Worm (Caenorhabditis elegans) whole organism, mixed stage, embryonic: ENCODE measurements around the gene nep-10.

Source experiments
- bed-3 ChIP-seq: fragments of 200-800 bp; sonication (Bioruptor generic); optimal IDR thresholded peaks from 3 replicates; lab custom pipeline; 2018; ENCODE audit warnings: mild to moderate bottlenecking, missing genetic modification characterization, moderate library complexity, missing compliant biosample characterization
- blmp-1 ChIP-seq: fragments of 150-350 bp; optimal IDR thresholded peaks from 2 replicates; lab custom pipeline; 2014; ENCODE audit warnings: missing biosample characterization, missing genetic modification characterization
- ceh-39 ChIP-seq: fragments of 150-350 bp; optimal IDR thresholded peaks from 2 replicates; lab custom pipeline; 2014; ENCODE audit warnings: missing biosample characterization, missing genetic modification characterization
- ceh-43 ChIP-seq: fragments of 200-800 bp; sonication (Bioruptor generic); optimal IDR thresholded peaks from 2 replicates; lab custom pipeline; 2018; ENCODE audit warnings: mild to moderate bottlenecking, missing genetic modification characterization, moderate library complexity, missing compliant biosample characterization
- ceh-83 ChIP-seq: fragments of 200-800 bp; sonication (Bioruptor generic); optimal IDR thresholded peaks from 2 replicates; lab custom pipeline; 2018; ENCODE audit warnings: mild to moderate bottlenecking, missing genetic modification characterization, missing compliant biosample characterization
- cnd-1 ChIP-seq: fragments of 200-800 bp; sonication (Bioruptor generic); optimal IDR thresholded peaks from 2 replicates; lab custom pipeline; 2018; ENCODE audit warnings: mild to moderate bottlenecking, missing genetic modification characterization, missing compliant biosample characterization
- drap-1 ChIP-seq: fragments of 200-800 bp; sonication (Bioruptor generic); optimal IDR thresholded peaks from 3 replicates; lab custom pipeline; 2018; ENCODE audit warnings: mild to moderate bottlenecking, missing genetic modification characterization, missing compliant biosample characterization
- elt-1 ChIP-seq: sonication (generic microtip); optimal IDR thresholded peaks from 2 replicates; lab custom pipeline; 2017; ENCODE audit warnings: missing genetic modification characterization, mild to moderate bottlenecking, missing compliant biosample characterization, antibody characterized with exemption, moderate library complexity, borderline replicate concordance; ENCODE audit not compliant: insufficient read depth
- elt-3 ChIP-seq: fragments of 150-350 bp; optimal IDR thresholded peaks from 2 replicates; lab custom pipeline; 2014; ENCODE audit warnings: missing biosample characterization, missing genetic modification characterization
- flh-1 ChIP-seq: fragments of 200-800 bp; sonication (Bioruptor generic); optimal IDR thresholded peaks from 2 replicates; lab custom pipeline; 2018; ENCODE audit warnings: mild to moderate bottlenecking, missing genetic modification characterization, moderate library complexity, missing compliant biosample characterization
- ham-2 ChIP-seq: fragments of 200-800 bp; sonication (Bioruptor generic); optimal IDR thresholded peaks from 2 replicates; lab custom pipeline; 2018; ENCODE audit warnings: mild to moderate bottlenecking, missing genetic modification characterization, missing compliant biosample characterization
- hlh-1 ChIP-seq: fragments of 150-350 bp; optimal IDR thresholded peaks from 2 replicates; lab custom pipeline; 2014; ENCODE audit warnings: missing biosample characterization, missing genetic modification reagents, missing genetic modification characterization
- lin-13 ChIP-seq: fragments of 150-350 bp; optimal IDR thresholded peaks from 2 replicates; lab custom pipeline; 2014; ENCODE audit warnings: missing biosample characterization, missing genetic modification characterization
- lin-32 ChIP-seq: fragments of 200-800 bp; sonication (Bioruptor generic); optimal IDR thresholded peaks from 2 replicates; lab custom pipeline; 2018; ENCODE audit warnings: mild to moderate bottlenecking, missing genetic modification characterization, missing compliant biosample characterization
- lsy-2 ChIP-seq: fragments of 150-350 bp; optimal IDR thresholded peaks from 2 replicates; lab custom pipeline; 2014; ENCODE audit warnings: missing biosample characterization, missing genetic modification characterization
- nhr-12 ChIP-seq: fragments of 150-350 bp; optimal IDR thresholded peaks from 2 replicates; lab custom pipeline; 2014; ENCODE audit warnings: missing biosample characterization, missing genetic modification characterization
- nhr-2 ChIP-seq: fragments of 150-350 bp; optimal IDR thresholded peaks from 2 replicates; lab custom pipeline; 2014; ENCODE audit warnings: missing biosample characterization, missing genetic modification characterization
- nhr-237 ChIP-seq: fragments of 150-350 bp; optimal IDR thresholded peaks from 2 replicates; lab custom pipeline; 2014; ENCODE audit warnings: missing biosample characterization, missing genetic modification characterization
- nhr-28 ChIP-seq: fragments of 150-350 bp; optimal IDR thresholded peaks from 2 replicates; lab custom pipeline; 2014; ENCODE audit warnings: missing biosample characterization, missing genetic modification characterization
- nhr-76 ChIP-seq: sonication (generic microtip); optimal IDR thresholded peaks from 2 replicates; lab custom pipeline; 2017; ENCODE audit warnings: missing biosample characterization, missing genetic modification characterization
- snpc-4 ChIP-seq: fragments of 150-350 bp; optimal IDR thresholded peaks from 2 replicates; lab custom pipeline; 2014; ENCODE audit warnings: missing biosample characterization, missing genetic modification characterization
- tbx-8 ChIP-seq: fragments of 200-800 bp; sonication (Bioruptor generic); optimal IDR thresholded peaks from 2 replicates; lab custom pipeline; 2018; ENCODE audit warnings: mild to moderate bottlenecking, missing genetic modification characterization, moderate library complexity, missing compliant biosample characterization
- unc-39 ChIP-seq: fragments of 150-350 bp; optimal IDR thresholded peaks from 2 replicates; lab custom pipeline; 2014; ENCODE audit warnings: missing biosample characterization, missing genetic modification characterization
- unc-62 ChIP-seq: fragments of 150-350 bp; optimal IDR thresholded peaks from 2 replicates; lab custom pipeline; 2014; ENCODE audit warnings: missing biosample characterization, missing genetic modification reagents, missing genetic modification characterization
- zip-8 ChIP-seq: fragments of 150-350 bp; optimal IDR thresholded peaks from 2 replicates; lab custom pipeline; 2014; ENCODE audit warnings: missing biosample characterization, missing genetic modification characterization
- ztf-11 ChIP-seq: fragments of 150-350 bp; optimal IDR thresholded peaks from 2 replicates; lab custom pipeline; 2014; ENCODE audit warnings: missing biosample characterization, missing genetic modification characterization

Gene nep-10

ce11 chrII:3371010-3371409 is 31.7 kb downstream of the nep-10 start, which contains the start of gene bath-23:
TSS of gene bath-23 (plus strand) at chrII:3371310.
- TF ChIP-seq ceh-43, result no peak

ce11 chrII:3370061-3370460 is 32.7 kb downstream of the nep-10 start, which contains the start of gene Y49F6C.8:
TSS of gene Y49F6C.8 (minus strand) at chrII:3370111.
- no peak for TF ChIP-seq nhr-2
- no peak for TF ChIP-seq ceh-43
- no peak for TF ChIP-seq bed-3 (GFP tag; lab: Kevin White, UChicago)
- no peak for TF ChIP-seq lin-13 (tag; lab: Kevin White, UChicago)
- no peak for TF ChIP-seq elt-1 (tag; lab: Kevin White, UChicago)
- peak; percentile 87 for TF ChIP-seq lsy-2
- TF ChIP-seq, all 35 proteins: peak for 1

- TF ChIP-seq nhr-76 (tag; lab: Kevin White, UChicago) (no peak), ztf-11 (tag; lab: Kevin White, UChicago) (no peak), zip-8 (tag; lab: Kevin White, UChicago) (no peak), flh-1 (GFP tag; lab: Kevin White, UChicago) (no peak), lin-13 (tag; lab: Kevin White, UChicago) (no peak), elt-3 (tag; lab: Kevin White, UChicago) (no peak), cnd-1 (tag; lab: Kevin White, UChicago) (no peak), ceh-83 (GFP tag; lab: Kevin White, UChicago) (no peak), lin-32 (GFP tag; lab: Kevin White, UChicago) (no peak), lsy-2 (no peak), bed-3 (GFP tag; lab: Kevin White, UChicago) (no peak), drap-1 (GFP tag; lab: Kevin White, UChicago) (no peak), ceh-39 (tag; lab: Kevin White, UChicago) (no peak), unc-39 (tag; lab: Kevin White, UChicago) (no peak), tbx-8 (no peak), hlh-1 (tag; lab: Kevin White, UChicago) (no peak), nhr-237 (tag; lab: Kevin White, UChicago) (no peak)
These were observed 34.7 kb downstream of the nep-10 start, which contains the start of gene Y49F6C.7 for ce11 chrII:3368097-3368496. TSS of gene Y49F6C.7 (minus strand) at chrII:3368197.

DNA sequence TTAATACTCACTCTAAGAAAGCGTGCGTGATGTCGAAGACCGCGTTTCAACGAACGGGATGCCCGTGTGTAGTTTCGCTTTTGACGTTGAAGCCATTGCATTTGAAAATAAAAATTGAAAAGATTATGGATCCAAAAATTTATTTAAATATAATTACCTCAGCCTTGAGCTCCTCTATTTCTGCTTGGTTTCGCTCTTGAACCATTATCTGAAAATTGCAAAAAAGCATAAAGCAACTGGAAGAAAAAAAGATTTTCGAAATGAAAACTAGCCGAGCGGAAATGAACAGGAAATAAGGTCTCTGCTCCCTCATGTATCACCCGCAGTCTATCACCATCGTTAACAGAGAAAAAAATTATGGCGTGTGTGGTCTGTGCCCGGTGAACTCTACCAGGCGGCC is 35.7 kb downstream of the nep-10 start, which contains the start of gene Y49F6C.6:
Gene Y49F6C.6 (minus strand): TSS at position 101 of the 400 bp plus-strand sequence.
- TF ChIP-seq ceh-39 (tag; lab: Kevin White, UChicago) (no peak), nhr-76 (tag; lab: Kevin White, UChicago) (no peak), tbx-8 (no peak), ztf-11 (tag; lab: Kevin White, UChicago) (no peak), cnd-1 (tag; lab: Kevin White, UChicago) (no peak), unc-62 (no peak), ceh-43 (no peak), elt-1 (tag; lab: Kevin White, UChicago) (no peak), nhr-237 (tag; lab: Kevin White, UChicago) (no peak), nhr-28 (tag; lab: Kevin White, UChicago) (no peak), nhr-12 (tag; lab: Kevin White, UChicago) (no peak), nhr-2 (no peak), ham-2 (GFP tag; lab: Kevin White, UChicago) (no peak)
- TF ChIP-seq, all 35 proteins: peak for 0

- no peak for TF ChIP-seq snpc-4
These were observed 43.9 kb downstream of the nep-10 start, which contains the start of the genes lido-14 and bath-27 for ce11 chrII:3358834-3359233. TSS of gene lido-14 (plus strand) at chrII:3359134. TSS of gene bath-27 (plus strand) at chrII:3359139.

DNA sequence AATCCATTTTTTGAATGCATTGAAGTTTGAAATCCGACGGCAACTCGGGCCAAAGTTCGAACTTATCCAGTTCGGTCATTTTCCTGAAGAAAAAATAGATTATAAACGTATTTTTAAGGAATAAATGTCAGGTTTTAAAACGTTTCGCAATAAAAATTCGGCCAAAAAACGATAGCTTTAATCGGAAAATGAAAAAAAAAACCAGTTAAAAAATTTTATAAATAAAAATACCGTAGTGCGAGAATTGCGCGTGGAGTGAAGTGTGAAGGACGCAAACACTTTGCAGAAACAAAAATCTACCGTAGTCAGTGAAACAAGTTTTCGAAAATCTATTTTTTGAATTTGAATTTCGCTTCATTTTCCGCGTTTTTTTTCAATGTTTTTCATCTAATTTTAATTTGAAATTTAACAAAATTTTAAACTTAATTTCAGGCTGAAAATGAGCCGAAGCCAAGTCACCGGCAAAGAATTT is 52.9 kb downstream of the nep-10 start, which contains the start of gene F14D2.8:
Gene F14D2.8 (minus strand): TSS at position 51 of the 472 bp plus-strand sequence.
- TF ChIP-seq nhr-28 (tag; lab: Kevin White, UChicago) (no peak), unc-62 (no peak), hlh-1 (tag; lab: Kevin White, UChicago) (no peak), lin-32 (GFP tag; lab: Kevin White, UChicago) (no peak), nhr-2 (no peak), unc-39 (tag; lab: Kevin White, UChicago) (no peak), blmp-1 (tag; lab: Kevin White, UChicago) (no peak), tbx-8 (no peak), lin-13 (tag; lab: Kevin White, UChicago) (no peak)
